Worm (Caenorhabditis elegans): Measurements from ENCODE around the gene F40A3.3.

- TF ChIP-seq nhr-28 (tag; optimal IDR thresholded peaks at IDR 0.05): no peak
- no peak for TF ChIP-seq unc-62 (GFP tag; optimal IDR thresholded peaks at IDR 0.05)
- TF ChIP-seq ztf-11 (tag; optimal IDR thresholded peaks at IDR 0.05): no peak
- TF ChIP-seq pha-4 (tag; optimal IDR thresholded peaks at IDR 0.05): no peak
- no peak for TF ChIP-seq lsy-2 (tag; optimal IDR thresholded peaks at IDR 0.05)
- TF ChIP-seq drap-1 (GFP tag; optimal IDR thresholded peaks at IDR 0.05): no peak
- no peak for TF ChIP-seq mep-1 (tag; optimal IDR thresholded peaks at IDR 0.05)
- no peak for TF ChIP-seq ces-1 (GFP tag; optimal IDR thresholded peaks at IDR 0.05)
- TF ChIP-seq ceh-83 (GFP tag; optimal IDR thresholded peaks at IDR 0.05): no peak
- no peak for TF ChIP-seq unc-39 (tag; optimal IDR thresholded peaks at IDR 0.05)
- TF ChIP-seq nhr-237 (tag; optimal IDR thresholded peaks at IDR 0.05): no peak
- no peak for TF ChIP-seq snpc-4 (tag; optimal IDR thresholded peaks at IDR 0.05)
Observed at ce11 chrV:7836911-7837310, 40.3 kb upstream of the F40A3.3 start, which contains the start of gene txt-5.

All from whole organism, mixed stage, embryonic.